Worm (Caenorhabditis elegans) whole organism, early embryonic: ENCODE data around the gene cpna-1.

Source experiments
- B0310.2 ChIP-seq: sonication (generic microtip); optimal IDR thresholded peaks from 2 replicates; lab custom pipeline; 2016; ENCODE audit warnings: mild to moderate bottlenecking, missing genetic modification characterization, missing compliant biosample characterization
- F13C5.2 ChIP-seq: sonication (generic microtip); optimal IDR thresholded peaks from 2 replicates; lab custom pipeline; 2017; ENCODE audit warnings: mild to moderate bottlenecking, missing genetic modification characterization, inconsistent platforms, missing compliant biosample characterization
- aly-1 ChIP-seq: sonication (generic microtip); optimal IDR thresholded peaks from 2 replicates; lab custom pipeline; 2016; ENCODE audit warnings: missing genetic modification characterization, missing compliant biosample characterization
- ama-1 ChIP-seq: fragments of 150-350 bp; optimal IDR thresholded peaks from 2 replicates; lab custom pipeline; 2014
- ceh-13 ChIP-seq: fragments of 200-800 bp; sonication (Bioruptor generic); optimal IDR thresholded peaks from 2 replicates; lab custom pipeline; 2018; ENCODE audit warnings: mild to moderate bottlenecking, missing genetic modification characterization, missing compliant biosample characterization
- ets-7 ChIP-seq: sonication (generic microtip); optimal IDR thresholded peaks from 2 replicates; lab custom pipeline; 2016; ENCODE audit warnings: missing genotype, missing genetic modification characterization, missing compliant biosample characterization
- flt-1 ChIP-seq: fragments of 200-800 bp; sonication (Bioruptor generic); IDR thresholded peaks from 2 replicates; pipeline ENCODE4 v1.3.6; 2022; ENCODE audit warnings: missing genetic modification characterization, missing compliant biosample characterization
- hmbx-1 ChIP-seq: sonication (generic microtip); optimal IDR thresholded peaks from 2 replicates; lab custom pipeline; 2016; ENCODE audit warnings: mild to moderate bottlenecking, missing genetic modification characterization, missing compliant biosample characterization
- hmg-4 ChIP-seq: fragments of 200-800 bp; sonication (Bioruptor generic); optimal IDR thresholded peaks from 2 replicates; lab custom pipeline; 2018; ENCODE audit warnings: mild to moderate bottlenecking, missing genetic modification characterization, missing compliant biosample characterization
- hnd-1 ChIP-seq: sonication (generic microtip); optimal IDR thresholded peaks from 2 replicates; lab custom pipeline; 2016; ENCODE audit warnings: missing genetic modification characterization, missing compliant biosample characterization
- pes-1 ChIP-seq: fragments of 200-800 bp; sonication (Bioruptor generic); IDR thresholded peaks from 2 replicates; pipeline ENCODE4 v1.3.6; 2022; ENCODE audit warnings: missing genetic modification reagents, missing genetic modification characterization, missing compliant biosample characterization
- sea-1 ChIP-seq: fragments of 200-800 bp; sonication (Bioruptor generic); conservative IDR thresholded peaks from 2 replicates; pipeline ENCODE4 v1.3.6; 2022; ENCODE audit warnings: missing genetic modification characterization, missing compliant biosample characterization
- tbx-37 ChIP-seq: fragments of 200-800 bp; sonication (Bioruptor generic); conservative IDR thresholded peaks from 2 replicates; pipeline ENCODE4 v1.3.6; 2022; ENCODE audit warnings: missing genetic modification reagents, missing genetic modification characterization, missing compliant biosample characterization
- tra-4 ChIP-seq: sonication (generic microtip); optimal IDR thresholded peaks from 2 replicates; lab custom pipeline; 2017; ENCODE audit warnings: missing genetic modification characterization, missing compliant biosample characterization

ce11 chrII:4219062-4219461 lies 32.6 kb downstream of the cpna-1 start, which contains the start of gene F31D5.1:
- TF ChIP-seq ama-1 (lab: Kevin White, UChicago) (no peak), hmg-4 (GFP tag; lab: Kevin White, UChicago) (no peak), pes-1 (GFP tag; lab: Robert Waterston, UW) (no peak), aly-1 (tag; lab: Kevin White, UChicago) (no peak), hnd-1 (tag; lab: Kevin White, UChicago) (no peak), flt-1 (no peak), ceh-13 (GFP tag; lab: Kevin White, UChicago) (no peak), ets-7 (no peak), hmbx-1 (tag; lab: Kevin White, UChicago) (no peak), sea-1 (GFP tag; lab: Robert Waterston, UW) (no peak), B0310.2 (tag; lab: Kevin White, UChicago) (no peak), F13C5.2 (tag; lab: Kevin White, UChicago) (no peak), tbx-37 (GFP tag; lab: Robert Waterston, UW) (no peak), tra-4 (no peak)
